Fruit fly (Drosophila melanogaster) whole organism, embryonic: ENCODE measurements around the gene sisA.

ENCODE experiments used
- Atf3 ChIP-seq: fragments of 200-800 bp; sonication (Bioruptor generic); optimal IDR thresholded peaks from 3 replicates; lab custom pipeline; 2016; ENCODE audit warnings: missing biosample characterization, missing genetic modification characterization
- CG1024 ChIP-seq: fragments of 200-800 bp; sonication (Bioruptor generic); IDR thresholded peaks from 2 replicates; pipeline ENCODE4 v1.3.6; 2022; ENCODE audit warnings: missing biosample characterization, missing genetic modification characterization
- CG13287 ChIP-seq: fragments of 200-800 bp; sonication (Bioruptor generic); IDR thresholded peaks from 2 replicates; pipeline ENCODE4 v1.3.6; 2022; ENCODE audit warnings: missing biosample characterization, missing genetic modification characterization; ENCODE audit not compliant: partially characterized antibody
- CG13775 ChIP-seq: fragments of 200-800 bp; sonication (Bioruptor generic); optimal IDR thresholded peaks from 3 replicates; lab custom pipeline; 2017; ENCODE audit warnings: missing biosample characterization, mild to moderate bottlenecking, missing genetic modification characterization
- CG13894 ChIP-seq: fragments of 200-800 bp; sonication (Bioruptor generic); optimal IDR thresholded peaks from 3 replicates; lab custom pipeline; 2018; ENCODE audit warnings: missing biosample characterization, mild to moderate bottlenecking, missing genetic modification characterization, moderate library complexity
- CG14710 ChIP-seq: fragments of 200-800 bp; sonication (Bioruptor generic); optimal IDR thresholded peaks from 3 replicates; lab custom pipeline; 2019; ENCODE audit warnings: missing biosample characterization, mild to moderate bottlenecking, missing genetic modification characterization, moderate library complexity
- CG15011 ChIP-seq: fragments of 200-800 bp; sonication (Bioruptor generic); optimal IDR thresholded peaks from 3 replicates; lab custom pipeline; 2018; ENCODE audit warnings: missing biosample characterization, mild to moderate bottlenecking, missing genetic modification characterization
- CG17829 ChIP-seq: fragments of 200-800 bp; optimal IDR thresholded peaks from 2 replicates; lab custom pipeline; 2019; ENCODE audit warnings: missing biosample characterization, mild to moderate bottlenecking, missing genetic modification characterization, moderate library complexity
- CG18764 ChIP-seq: fragments of 200-800 bp; sonication (Bioruptor generic); optimal IDR thresholded peaks from 3 replicates; lab custom pipeline; 2016; ENCODE audit warnings: missing biosample characterization, missing genetic modification characterization
- CG2712 ChIP-seq: fragments of 200-800 bp; optimal IDR thresholded peaks from 3 replicates; lab custom pipeline; 2019; ENCODE audit warnings: missing biosample characterization, mild to moderate bottlenecking, missing genetic modification characterization, moderate library complexity
- CG30431 ChIP-seq: fragments of 200-800 bp; sonication (Bioruptor generic); optimal IDR thresholded peaks from 2 replicates; lab custom pipeline; 2017; ENCODE audit warnings: missing biosample characterization, missing genetic modification characterization
- CG31388 ChIP-seq: fragments of 200-800 bp; sonication (Bioruptor generic); optimal IDR thresholded peaks from 2 replicates; lab custom pipeline; 2016; ENCODE audit warnings: missing biosample characterization, missing genetic modification characterization
- CG34376 ChIP-seq: fragments of 200-800 bp; sonication (Bioruptor generic); optimal IDR thresholded peaks from 2 replicates; lab custom pipeline; 2018; ENCODE audit warnings: missing biosample characterization, mild to moderate bottlenecking, missing genetic modification characterization
- CG6272 ChIP-seq: fragments of 200-800 bp; sonication (Bioruptor generic); IDR thresholded peaks from 2 replicates; pipeline ENCODE4 v1.3.6; 2022; ENCODE audit warnings: missing biosample characterization, missing genetic modification characterization
- CG6654 ChIP-seq: fragments of 200-800 bp; sonication (Bioruptor generic); optimal IDR thresholded peaks from 2 replicates; lab custom pipeline; 2017; ENCODE audit warnings: missing biosample characterization, mild to moderate bottlenecking, missing genetic modification characterization
- CG7839 ChIP-seq: fragments of 200-800 bp; sonication (Bioruptor generic); optimal IDR thresholded peaks from 3 replicates; lab custom pipeline; 2018; ENCODE audit warnings: missing biosample characterization, mild to moderate bottlenecking, missing genetic modification characterization, moderate library complexity
- CG7928 ChIP-seq: fragments of 200-800 bp; sonication (Bioruptor generic); optimal IDR thresholded peaks from 2 replicates; lab custom pipeline; 2017; ENCODE audit warnings: missing biosample characterization, mild to moderate bottlenecking, missing genetic modification characterization
- CG8765 ChIP-seq: fragments of 200-800 bp; sonication (Bioruptor generic); IDR thresholded peaks from 2 replicates; pipeline ENCODE4 v1.3.6; 2022; ENCODE audit warnings: missing biosample characterization, missing genetic modification characterization
- CG9609 ChIP-seq: fragments of 200-800 bp; sonication (Bioruptor generic); optimal IDR thresholded peaks from 3 replicates; lab custom pipeline; 2016; ENCODE audit warnings: missing biosample characterization, missing genetic modification characterization
- CkIIα-i1 ChIP-seq: fragments of 200-800 bp; sonication (Bioruptor generic); IDR thresholded peaks from 2 replicates; pipeline ENCODE4 v1.3.6; 2022; ENCODE audit warnings: missing biosample characterization, missing genetic modification characterization
- Deaf1 ChIP-seq: fragments of 200-800 bp; optimal IDR thresholded peaks from 3 replicates; lab custom pipeline; 2019; ENCODE audit warnings: missing biosample characterization, mild to moderate bottlenecking, missing genetic modification characterization, moderate library complexity
- Elba2 ChIP-seq: fragments of 200-800 bp; sonication (Bioruptor generic); optimal IDR thresholded peaks from 3 replicates; lab custom pipeline; 2016; ENCODE audit warnings: missing biosample characterization, missing genetic modification characterization
- Hey ChIP-seq: fragments of 200-800 bp; sonication (Bioruptor generic); optimal IDR thresholded peaks from 3 replicates; lab custom pipeline; 2018; ENCODE audit warnings: missing biosample characterization, mild to moderate bottlenecking, missing genetic modification characterization
- Hr51 ChIP-seq, 2 experiments: fragments of 200-800 bp; sonication (Bioruptor generic); optimal IDR thresholded peaks; 2 replicates in 1 of 2; 3 replicates in 1 of 2; lab custom pipeline; 2016 to 2018; ENCODE audit warnings: missing biosample characterization in 2 of 2, missing genetic modification characterization in 2 of 2, mild to moderate bottlenecking in 1 of 2, moderate library complexity in 1 of 2
- MBD-R2 ChIP-seq: fragments of 200-800 bp; sonication (Bioruptor generic); IDR thresholded peaks from 2 replicates; pipeline ENCODE4 v1.3.6; 2022; ENCODE audit warnings: missing biosample characterization, missing genetic modification characterization
- Nf-YC ChIP-seq: fragments of 200-800 bp; optimal IDR thresholded peaks from 3 replicates; lab custom pipeline; 2019; ENCODE audit warnings: missing biosample characterization, mild to moderate bottlenecking, missing genetic modification characterization, moderate library complexity
- Sox102F ChIP-seq: fragments of 200-800 bp; sonication (Bioruptor generic); optimal IDR thresholded peaks from 2 replicates; lab custom pipeline; 2018; ENCODE audit warnings: missing biosample characterization, mild to moderate bottlenecking, missing genetic modification characterization, moderate library complexity
- Stat92E ChIP-seq, 3 experiments: fragments of >200 bp in 2 of 3; fragments of 200-800 bp in 1 of 3; sonication (Bioruptor generic) in 1 of 3; optimal IDR thresholded peaks; 2 replicates each; lab custom pipeline; 2017 to 2019; ENCODE audit warnings: missing biosample characterization in 3 of 3, missing genetic modification characterization in 3 of 3, mild to moderate bottlenecking in 1 of 3, moderate library complexity in 1 of 3
- bsh ChIP-seq, 2 experiments: fragments of 200-800 bp; sonication (Bioruptor generic); optimal IDR thresholded peaks; 2 replicates each; lab custom pipeline; 2017 to 2018; ENCODE audit warnings: mild to moderate bottlenecking in 2 of 2, missing biosample characterization in 2 of 2, missing genetic modification characterization in 2 of 2, moderate library complexity in 1 of 2
- btn ChIP-seq: fragments of 200-800 bp; sonication (Bioruptor generic); optimal IDR thresholded peaks from 2 replicates; lab custom pipeline; 2016; ENCODE audit warnings: missing biosample characterization, missing genetic modification characterization
- ci ChIP-seq: fragments of 200-800 bp; sonication (Bioruptor generic); IDR thresholded peaks from 3 replicates; pipeline ENCODE4 v1.3.6; 2022; ENCODE audit warnings: missing biosample characterization, missing genetic modification characterization
- crp ChIP-seq, 2 experiments: fragments of 200-800 bp; sonication (Bioruptor generic); optimal IDR thresholded peaks; 2 replicates in 1 of 2; 3 replicates in 1 of 2; lab custom pipeline; 2017; ENCODE audit warnings: missing biosample characterization in 2 of 2, missing genetic modification characterization in 2 of 2, mild to moderate bottlenecking in 1 of 2, moderate library complexity in 1 of 2
- disco-r ChIP-seq: fragments of 200-800 bp; sonication (Bioruptor generic); optimal IDR thresholded peaks from 2 replicates; lab custom pipeline; 2016; ENCODE audit warnings: missing biosample characterization, missing genetic modification characterization
- en ChIP-seq: fragments of 200-800 bp; sonication (Bioruptor generic); optimal IDR thresholded peaks from 2 replicates; lab custom pipeline; 2016; ENCODE audit warnings: missing biosample characterization, missing genetic modification characterization
- esg ChIP-seq: fragments of 200-800 bp; sonication (Bioruptor generic); conservative IDR thresholded peaks from 2 replicates; pipeline ENCODE4 v1.3.6; 2022; ENCODE audit warnings: missing biosample characterization, missing genetic modification characterization
- ewg ChIP-seq: fragments of 200-800 bp; sonication (Bioruptor generic); optimal IDR thresholded peaks from 3 replicates; lab custom pipeline; 2017; ENCODE audit warnings: mild to moderate bottlenecking, missing biosample characterization, missing genetic modification reagents, missing genetic modification characterization
- fd64A ChIP-seq: fragments of 200-800 bp; sonication (Bioruptor generic); optimal IDR thresholded peaks from 3 replicates; lab custom pipeline; 2018; ENCODE audit warnings: missing biosample characterization, mild to moderate bottlenecking, missing genetic modification characterization
- fd96Cb ChIP-seq: fragments of 200-800 bp; sonication (Bioruptor generic); optimal IDR thresholded peaks from 2 replicates; lab custom pipeline; 2018; ENCODE audit warnings: missing biosample characterization, mild to moderate bottlenecking, missing genetic modification characterization, moderate library complexity
- ftz-f1 ChIP-seq: fragments of 200-800 bp; sonication (Bioruptor generic); optimal IDR thresholded peaks from 2 replicates; lab custom pipeline; 2016; ENCODE audit warnings: missing biosample characterization, missing genetic modification characterization
- hb ChIP-seq: fragments of 200-800 bp; sonication (Bioruptor generic); IDR thresholded peaks from 3 replicates; pipeline ENCODE4 v1.3.6; 2022; ENCODE audit warnings: missing biosample characterization, missing genetic modification characterization; ENCODE audit not compliant: partially characterized antibody
- kay ChIP-seq: fragments of 200-800 bp; sonication (Bioruptor generic); optimal IDR thresholded peaks from 2 replicates; lab custom pipeline; 2016; ENCODE audit warnings: missing biosample characterization, missing genetic modification characterization
- lola ChIP-seq, 3 experiments: fragments of >200 bp in 2 of 3; fragments of 200-800 bp in 1 of 3; sonication (Bioruptor generic) in 1 of 3; optimal IDR thresholded peaks; 2 replicates each; lab custom pipeline; 2017 to 2019; ENCODE audit warnings: missing biosample characterization in 3 of 3, missing genetic modification characterization in 3 of 3, mild to moderate bottlenecking in 1 of 3, moderate library complexity in 1 of 3
- oc ChIP-seq: fragments of 200-800 bp; sonication (Bioruptor generic); optimal IDR thresholded peaks from 2 replicates; lab custom pipeline; 2018; ENCODE audit warnings: missing biosample characterization, mild to moderate bottlenecking, missing genetic modification characterization, moderate library complexity
- pb ChIP-seq: fragments of 200-800 bp; sonication (Bioruptor generic); optimal IDR thresholded peaks from 3 replicates; lab custom pipeline; 2016; ENCODE audit warnings: missing biosample characterization, missing genetic modification characterization
- ranshi ChIP-seq: fragments of 200-800 bp; sonication (Bioruptor generic); IDR thresholded peaks from 2 replicates; pipeline ENCODE4 v1.3.6; 2022; ENCODE audit warnings: missing biosample characterization, missing genetic modification characterization
- ro ChIP-seq: fragments of 200-800 bp; sonication (Bioruptor generic); IDR thresholded peaks from 2 replicates; pipeline ENCODE4 v1.3.6; 2022; ENCODE audit warnings: missing biosample characterization, missing genetic modification characterization
- seq ChIP-seq: fragments of 200-800 bp; sonication (Bioruptor generic); IDR thresholded peaks from 2 replicates; pipeline ENCODE4 v1.3.6; 2022; ENCODE audit warnings: missing biosample characterization, missing genetic modification characterization
- stwl ChIP-seq: fragments of 200-800 bp; sonication (Bioruptor generic); optimal IDR thresholded peaks from 3 replicates; lab custom pipeline; 2018; ENCODE audit warnings: missing biosample characterization, mild to moderate bottlenecking, missing genetic modification characterization, moderate library complexity
- usp ChIP-seq: fragments of >200 bp; optimal IDR thresholded peaks from 2 replicates; lab custom pipeline; 2017; ENCODE audit warnings: missing biosample characterization, missing genetic modification characterization
- zfh1 ChIP-seq: fragments of 200-800 bp; sonication (Bioruptor generic); IDR thresholded peaks from 3 replicates; pipeline ENCODE4 v1.3.6; 2022; ENCODE audit warnings: missing biosample characterization, missing genetic modification characterization

sisA gene

dm6 chrX:11351351-11351750, 29.2 kb upstream of the sisA start (continued):
- TF ChIP-seq ewg (GFP tag; lab: Kevin White, UChicago), result peak; percentile 86
- peak; percentile 92 for TF ChIP-seq oc
- peak; percentile 72 for TF ChIP-seq CG34376 (GFP tag; lab: Kevin White, UChicago)
- no peak for TF ChIP-seq CG13287 (GFP tag; lab: Robert Waterston, UW)
- peak; percentile 93 for TF ChIP-seq CG1024 (GFP tag; lab: Robert Waterston, UW)
- peak; percentile 96 for TF ChIP-seq seq
- peak; percentile 76 for TF ChIP-seq Nf-YC (tag; lab: Kevin White, UChicago)
- TF ChIP-seq CG7928, result peak; percentile 58
- peak; percentile 49 for TF ChIP-seq Elba2 (GFP tag; lab: Kevin White, UChicago)
- TF ChIP-seq Atf3 (GFP tag; lab: Kevin White, UChicago), result peak; percentile 85
- peak; percentile 92 for TF ChIP-seq Sox102F (GFP tag; lab: Kevin White, UChicago)
- TF ChIP-seq MBD-R2 (GFP tag; lab: Robert Waterston, UW), result peak; percentile 87
- peak; percentile 96 for TF ChIP-seq zfh1 (GFP tag; lab: Robert Waterston, UW)
- TF ChIP-seq Hey (tag; lab: Kevin White, UChicago), result peak; percentile 78
- peak; percentile 88 for TF ChIP-seq CG6272
- TF ChIP-seq ftz-f1 (GFP tag; lab: Kevin White, UChicago), result no peak
- peak; percentile 82 for TF ChIP-seq CG13894 (tag; lab: Kevin White, UChicago)
- TF ChIP-seq stwl (tag; lab: Kevin White, UChicago), result peak; percentile 6
- no peak for TF ChIP-seq usp (GFP tag; lab: Kevin White, UChicago)
- peak; percentile 93 for TF ChIP-seq CG8765 (GFP tag; lab: Robert Waterston, UW)
- peak; percentile 80 for TF ChIP-seq CG15011 (GFP tag; lab: Kevin White, UChicago)
- TF ChIP-seq CG18764 (GFP tag; lab: Kevin White, UChicago), result peak; percentile 90
- TF ChIP-seq crp (GFP tag; optimal IDR thresholded peaks at IDR 0.05; lab: Kevin White, UChicago), result peak in 1 of 2 experiments; percentile 50
- peak; percentile 88 for TF ChIP-seq disco-r (GFP tag; lab: Kevin White, UChicago)
- peak; percentile 64 for TF ChIP-seq Deaf1
- TF ChIP-seq CG17829 (tag; lab: Kevin White, UChicago), result peak; percentile 88
- TF ChIP-seq lola (GFP tag; optimal IDR thresholded peaks at IDR 0.05; lab: Kevin White, UChicago), result peak in 1 of 3 experiments; percentile 77
- peak; percentile 90 for TF ChIP-seq pb (GFP tag; lab: Kevin White, UChicago)
- TF ChIP-seq hb (GFP tag; lab: Robert Waterston, UW), result no peak
- peak; percentile 91 for TF ChIP-seq fd96Cb
- TF ChIP-seq ci (GFP tag; lab: Robert Waterston, UW), result peak; percentile 98
- TF ChIP-seq esg (GFP tag; lab: Robert Waterston, UW), result peak; percentile 93
- peak; percentile 89 for TF ChIP-seq btn (GFP tag; lab: Kevin White, UChicago)
- peak; percentile 93 for TF ChIP-seq CG9609 (GFP tag; lab: Kevin White, UChicago)
- peak; percentile 93 for TF ChIP-seq CG30431 (GFP tag; lab: Kevin White, UChicago)
- peak; percentile 86 for TF ChIP-seq CG13775 (GFP tag; lab: Kevin White, UChicago)
- TF ChIP-seq bsh (GFP tag; optimal IDR thresholded peaks at IDR 0.05; lab: Kevin White, UChicago), result peak; percentile 83 to 94
- peak; percentile 88 for TF ChIP-seq en (GFP tag; lab: Kevin White, UChicago)
- peak; percentile 83 for TF ChIP-seq CG31388 (GFP tag; lab: Kevin White, UChicago)
- peak; percentile 77 for TF ChIP-seq CG6654 (GFP tag; lab: Kevin White, UChicago)
- TF ChIP-seq CkIIα-i1, result peak; percentile 72; the same call in 1 of the 2 replicates
- peak; percentile 89 for TF ChIP-seq ro (GFP tag; lab: Robert Waterston, UW)
- peak; percentile 79 for TF ChIP-seq kay (GFP tag; lab: Kevin White, UChicago)
- peak; percentile 94 for TF ChIP-seq CG7839 (tag; lab: Kevin White, UChicago)
- peak; percentile 89 to 92 for TF ChIP-seq Hr51 (GFP tag; optimal IDR thresholded peaks at IDR 0.05; lab: Kevin White, UChicago)
- no peak for TF ChIP-seq Stat92E (GFP tag; optimal IDR thresholded peaks at IDR 0.05; lab: Kevin White, UChicago)
- peak; percentile 96 for TF ChIP-seq ranshi (GFP tag; lab: Robert Waterston, UW)
- TF ChIP-seq CG2712 (tag; lab: Kevin White, UChicago), result peak; percentile 91
- peak; percentile 81 for TF ChIP-seq fd64A (GFP tag; lab: Kevin White, UChicago)
- TF ChIP-seq CG14710 (tag; lab: Kevin White, UChicago), result peak; percentile 75
